Fruit fly (Drosophila melanogaster): Measurements from ENCODE around the gene InR.

The InR gene

dm6 chr3R:21649823-21650499 is 30.8 kb upstream of the InR start (continued):
- peak; percentile 32 for TF ChIP-seq CG7368 (GFP tag; optimal IDR thresholded peaks at IDR 0.05)
- no peak for TF ChIP-seq Lpt (GFP tag; optimal IDR thresholded peaks at IDR 0.05)
- peak; percentile 76 for TF ChIP-seq CG32006 (GFP tag; optimal IDR thresholded peaks at IDR 0.05)
- TF ChIP-seq Hr38 (GFP tag; optimal IDR thresholded peaks at IDR 0.05), result no peak
- TF ChIP-seq Sox15 (GFP tag; optimal IDR thresholded peaks at IDR 0.05), result peak; percentile 42
- TF ChIP-seq lz (GFP tag; optimal IDR thresholded peaks at IDR 0.05), result peak; percentile 69
- peak; percentile 80 for TF ChIP-seq CG8119 (GFP tag; IDR thresholded peaks at IDR 0.05)
- TF ChIP-seq Ets21C (GFP tag; optimal IDR thresholded peaks at IDR 0.05), result peak; percentile 58
- TF ChIP-seq pdm3 (GFP tag; optimal IDR thresholded peaks at IDR 0.05), result peak; percentile 74
- TF ChIP-seq CG1621 (tag; optimal IDR thresholded peaks at IDR 0.05), result peak; percentile 71
- TF ChIP-seq Eip75B (GFP tag; optimal IDR thresholded peaks at IDR 0.05), result peak; percentile 80
- peak; percentile 41 for TF ChIP-seq CG6276 (GFP tag; optimal IDR thresholded peaks at IDR 0.05)
- TF ChIP-seq CG6792 (GFP tag; optimal IDR thresholded peaks at IDR 0.05), result peak; percentile 74
- peak; percentile 76 for TF ChIP-seq CG6163 (GFP tag; IDR thresholded peaks at IDR 0.05)
- TF ChIP-seq CG11762 (GFP tag; optimal IDR thresholded peaks at IDR 0.05; ENCODE audit: insufficient read depth), result peak; percentile 75
- peak; percentile 80 for TF ChIP-seq Smox (GFP tag; optimal IDR thresholded peaks at IDR 0.05)
- peak; percentile 81 for TF ChIP-seq topi (GFP tag; optimal IDR thresholded peaks at IDR 0.05)
- TF ChIP-seq Hr39 (GFP tag; optimal IDR thresholded peaks at IDR 0.05), result peak; percentile 56
- TF ChIP-seq CG10669 (GFP tag; optimal IDR thresholded peaks at IDR 0.05), result peak; percentile 89
- TF ChIP-seq CG31627 (GFP tag; optimal IDR thresholded peaks at IDR 0.05), result peak; percentile 62
- TF ChIP-seq esn (GFP tag; optimal IDR thresholded peaks at IDR 0.05), result peak; percentile 82
- TF ChIP-seq CG6854 (GFP tag; optimal IDR thresholded peaks at IDR 0.05), result peak; percentile 26
- peak; percentile 37 for TF ChIP-seq Blimp-1 (GFP tag; optimal IDR thresholded peaks at IDR 0.05)
- peak; percentile 64 for TF ChIP-seq cyc (GFP tag; optimal IDR thresholded peaks at IDR 0.05)
- TF ChIP-seq CG16779 (tag; optimal IDR thresholded peaks at IDR 0.05), result peak; percentile 79
- TF ChIP-seq CG10631 (GFP tag; optimal IDR thresholded peaks at IDR 0.05), result peak; percentile 87
- TF ChIP-seq CG6808 (GFP tag; optimal IDR thresholded peaks at IDR 0.05), result peak; percentile 87
- peak; percentile 62 for TF ChIP-seq Hr4 (GFP tag; optimal IDR thresholded peaks at IDR 0.05)

dm6 chr3R:21649053-21649821 is 30.1 kb upstream of the InR start:
- TF ChIP-seq CG32006 (GFP tag; optimal IDR thresholded peaks at IDR 0.05) (no peak), lz (GFP tag; optimal IDR thresholded peaks at IDR 0.05) (no peak), CG11762 (GFP tag; optimal IDR thresholded peaks at IDR 0.05; ENCODE audit: insufficient read depth) (peak; percentile 64), CG11902 (GFP tag; optimal IDR thresholded peaks at IDR 0.05) (peak; percentile 23), net (GFP tag; optimal IDR thresholded peaks at IDR 0.05) (no peak), CG9139 (GFP tag; optimal IDR thresholded peaks at IDR 0.05) (peak; percentile 55), fd85E (GFP tag; optimal IDR thresholded peaks at IDR 0.05) (no peak), achi (GFP tag; optimal IDR thresholded peaks at IDR 0.05) (peak; percentile 73), acj6 (GFP tag; optimal IDR thresholded peaks at IDR 0.05) (peak; percentile 69), CG6808 (GFP tag; optimal IDR thresholded peaks at IDR 0.05) (peak; percentile 41), esn (GFP tag; optimal IDR thresholded peaks at IDR 0.05) (peak; percentile 55), CG8119 (GFP tag; IDR thresholded peaks at IDR 0.05) (peak; percentile 32; the same call in 1 of the 3 replicates), spab (GFP tag; optimal IDR thresholded peaks at IDR 0.05) (peak; percentile 74), fkh (GFP tag; optimal IDR thresholded peaks at IDR 0.05) (no peak), CG3919 (GFP tag; optimal IDR thresholded peaks at IDR 0.05) (peak; percentile 46), Sox14 (GFP tag; optimal IDR thresholded peaks at IDR 0.05) (peak; percentile 10), Sox102F (GFP tag; optimal IDR thresholded peaks at IDR 0.05) (no peak), svp (GFP tag) (peak; percentile 79), CG11294 (GFP tag; IDR thresholded peaks at IDR 0.05) (no peak), Blimp-1 (GFP tag; optimal IDR thresholded peaks at IDR 0.05) (no peak), eg (GFP tag; IDR thresholded peaks at IDR 0.05) (no peak), Eip93F (GFP tag; optimal IDR thresholded peaks at IDR 0.05) (peak; percentile 30), Met (GFP tag; optimal IDR thresholded peaks at IDR 0.05) (peak; percentile 41), CG3032 (tag; optimal IDR thresholded peaks at IDR 0.05) (peak; percentile 90), CG10631 (GFP tag; optimal IDR thresholded peaks at IDR 0.05) (peak; percentile 78), Hr39 (GFP tag; optimal IDR thresholded peaks at IDR 0.05) (no peak), CG7368 (GFP tag; optimal IDR thresholded peaks at IDR 0.05) (peak; percentile 4), Hr4 (GFP tag; optimal IDR thresholded peaks at IDR 0.05) (no peak), topi (GFP tag; optimal IDR thresholded peaks at IDR 0.05) (peak; percentile 36), Sox15 (GFP tag; optimal IDR thresholded peaks at IDR 0.05) (peak; percentile 55), Eip75B (GFP tag; optimal IDR thresholded peaks at IDR 0.05) (peak; percentile 26), CG6276 (GFP tag; optimal IDR thresholded peaks at IDR 0.05) (no peak), CG8632 (GFP tag; optimal IDR thresholded peaks at IDR 0.05) (peak; percentile 76), CG31627 (GFP tag; optimal IDR thresholded peaks at IDR 0.05) (peak; percentile 16)

Measured in whole organism, prepupa.